Worm (Caenorhabditis elegans) whole organism, L4 larva: ENCODE data around the gene C16C8.22.

Experiments
- Y75B8A.6 ChIP-seq: fragments of 200-800 bp; sonication (Bioruptor generic); IDR thresholded peaks from 2 replicates; pipeline ENCODE4 v1.3.6; 2022; ENCODE audit warnings: missing genetic modification reagents, missing genetic modification characterization, missing compliant biosample characterization
- ZK546.5 ChIP-seq, 2 experiments: sonication (generic microtip); optimal IDR thresholded peaks; 2 replicates each; lab custom pipeline; 2017; ENCODE audit warnings: missing biosample characterization in 2 of 2, missing genetic modification characterization in 2 of 2
- fkh-10 ChIP-seq: fragments of 150-350 bp; optimal IDR thresholded peaks from 2 replicates; lab custom pipeline; 2014; ENCODE audit warnings: missing biosample characterization, missing genetic modification reagents, missing genetic modification characterization
- lin-13 ChIP-seq: fragments of 150-350 bp; optimal IDR thresholded peaks from 2 replicates; lab custom pipeline; 2014; ENCODE audit warnings: missing biosample characterization, missing genetic modification reagents, missing genetic modification characterization
- pqm-1 ChIP-seq: sonication (generic microtip); optimal IDR thresholded peaks from 2 replicates; lab custom pipeline; 2017; ENCODE audit warnings: missing biosample characterization, missing genetic modification characterization

DNA sequence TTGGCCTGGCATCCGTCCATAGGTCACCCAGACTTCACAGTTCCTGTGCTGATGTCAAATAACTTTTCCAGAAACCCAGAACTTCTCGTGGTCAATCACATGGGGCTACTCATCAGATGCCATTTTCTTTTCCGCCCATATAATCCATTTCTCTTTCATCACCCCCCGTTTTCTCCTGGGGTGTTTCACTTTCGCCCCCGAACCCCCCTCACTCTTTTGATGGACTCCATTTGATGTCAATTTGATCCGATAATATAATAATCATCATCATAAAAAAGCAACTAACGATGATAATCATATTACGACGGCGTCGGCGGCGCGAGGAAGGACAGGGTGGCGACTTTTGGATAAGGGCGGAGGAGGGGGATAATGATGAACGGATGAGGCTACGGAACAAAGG, 4.8 kb downstream of the C16C8.22 start:
- TF ChIP-seq Y75B8A.6 (GFP tag; lab: Robert Waterston, UW) (no peak), fkh-10 (GFP tag; lab: Kevin White, UChicago) (no peak), lin-13 (GFP tag; lab: Kevin White, UChicago) (no peak), ZK546.5 (tag; optimal IDR thresholded peaks at IDR 0.05; lab: Kevin White, UChicago) (no peak), pqm-1 (tag; lab: Kevin White, UChicago) (no peak)
